Worm (Caenorhabditis elegans) whole organism, L3 larva: ENCODE data around the gene ZK742.4.
A peak's percentile ranks its signal among the peaks of the same experiment; 100 is the strongest.

ENCODE experiments used
- ZK546.5 ChIP-seq: sonication (generic microtip); optimal IDR thresholded peaks from 2 replicates; lab custom pipeline; 2017; ENCODE audit warnings: missing biosample characterization, missing genetic modification characterization
- ama-1 ChIP-seq: fragments of 150-350 bp; optimal IDR thresholded peaks from 2 replicates; lab custom pipeline; 2018
- ceh-16 ChIP-seq: sonication (generic microtip); optimal IDR thresholded peaks from 2 replicates; lab custom pipeline; 2017; ENCODE audit warnings: missing biosample characterization, missing genetic modification characterization
- ceh-28 ChIP-seq: fragments of 150-350 bp; optimal IDR thresholded peaks from 2 replicates; lab custom pipeline; 2014; ENCODE audit warnings: missing biosample characterization, missing genetic modification reagents, missing genetic modification characterization
- ceh-82 ChIP-seq: fragments of 150-350 bp; optimal IDR thresholded peaks from 2 replicates; lab custom pipeline; 2014; ENCODE audit warnings: missing biosample characterization, missing genetic modification characterization
- ceh-9 ChIP-seq: sonication (generic microtip); optimal IDR thresholded peaks from 2 replicates; lab custom pipeline; 2018; ENCODE audit warnings: missing biosample characterization, missing genetic modification characterization
- egl-27 ChIP-seq: sonication (generic microtip); optimal IDR thresholded peaks from 4 replicates; lab custom pipeline; 2017; ENCODE audit warnings: missing biosample characterization, missing genetic modification reagents, missing genetic modification characterization
- elt-1 ChIP-seq: fragments of 150-350 bp; optimal IDR thresholded peaks from 2 replicates; lab custom pipeline; 2014; ENCODE audit warnings: missing biosample characterization, missing genetic modification characterization
- elt-2 ChIP-seq: sonication (generic microtip); optimal IDR thresholded peaks from 2 replicates; lab custom pipeline; 2016; ENCODE audit warnings: missing genetic modification reagents, mild to moderate bottlenecking, missing genetic modification characterization, missing compliant biosample characterization
- eor-1 ChIP-seq, 2 experiments: fragments of 150-350 bp; optimal IDR thresholded peaks; 2 replicates each; lab custom pipeline; 2014 to 2018; ENCODE audit warnings: missing biosample characterization in 2 of 2, missing genetic modification characterization in 2 of 2
- fkh-10 ChIP-seq: sonication (generic microtip); optimal IDR thresholded peaks from 2 replicates; lab custom pipeline; 2017; ENCODE audit warnings: missing biosample characterization, missing genetic modification reagents, missing genetic modification characterization
- fos-1 ChIP-seq: fragments of 150-350 bp; optimal IDR thresholded peaks from 2 replicates; lab custom pipeline; 2014; ENCODE audit warnings: missing biosample characterization, missing genetic modification characterization
- hmg-11 ChIP-seq: sonication (generic microtip); optimal IDR thresholded peaks from 2 replicates; lab custom pipeline; 2016; ENCODE audit warnings: missing genetic modification characterization, missing compliant biosample characterization
- lin-15B ChIP-seq: fragments of 150-350 bp; optimal IDR thresholded peaks from 2 replicates; lab custom pipeline; 2014; ENCODE audit warnings: missing biosample characterization, missing genetic modification characterization
- lsy-12 ChIP-seq: sonication (generic microtip); optimal IDR thresholded peaks from 2 replicates; lab custom pipeline; 2016; ENCODE audit warnings: mild to moderate bottlenecking, missing genetic modification characterization, missing compliant biosample characterization
- mdl-1 ChIP-seq: fragments of 150-350 bp; optimal IDR thresholded peaks from 2 replicates; lab custom pipeline; 2014; ENCODE audit warnings: missing biosample characterization, missing genetic modification characterization
- mml-1 ChIP-seq: fragments of 150-350 bp; sonication (generic microtip); optimal IDR thresholded peaks from 3 replicates; lab custom pipeline; 2014; ENCODE audit warnings: missing biosample characterization, missing genetic modification characterization
- nfya-1 ChIP-seq: sonication (generic microtip); optimal IDR thresholded peaks from 2 replicates; lab custom pipeline; 2017; ENCODE audit warnings: missing genetic modification characterization, mild to moderate bottlenecking, missing compliant biosample characterization, antibody characterized with exemption, moderate library complexity; ENCODE audit not compliant: insufficient read depth
- nhr-11 ChIP-seq: fragments of 150-350 bp; optimal IDR thresholded peaks from 2 replicates; lab custom pipeline; 2014; ENCODE audit warnings: missing biosample characterization, missing genetic modification characterization
- nhr-12 ChIP-seq: fragments of 150-350 bp; optimal IDR thresholded peaks from 2 replicates; lab custom pipeline; 2014; ENCODE audit warnings: missing biosample characterization, missing genetic modification characterization
- nhr-237 ChIP-seq: fragments of 150-350 bp; optimal IDR thresholded peaks from 2 replicates; lab custom pipeline; 2014; ENCODE audit warnings: missing biosample characterization, missing genetic modification characterization
- nhr-25 ChIP-seq: sonication (generic microtip); optimal IDR thresholded peaks from 2 replicates; lab custom pipeline; 2017; ENCODE audit warnings: missing biosample characterization, missing genetic modification characterization
- nhr-28 ChIP-seq: fragments of 150-350 bp; optimal IDR thresholded peaks from 2 replicates; lab custom pipeline; 2014; ENCODE audit warnings: missing biosample characterization, missing genetic modification characterization
- nhr-43 ChIP-seq: sonication (generic microtip); optimal IDR thresholded peaks from 2 replicates; lab custom pipeline; 2016; ENCODE audit warnings: mild to moderate bottlenecking, missing genetic modification characterization, missing compliant biosample characterization; ENCODE audit not compliant: poor library complexity, severe bottlenecking
- nhr-67 ChIP-seq: fragments of 150-350 bp; optimal IDR thresholded peaks from 2 replicates; lab custom pipeline; 2014; ENCODE audit warnings: missing biosample characterization, missing genetic modification characterization
- nhr-76 ChIP-seq: fragments of 150-350 bp; sonication (generic microtip); optimal IDR thresholded peaks from 5 replicates; lab custom pipeline; 2014; ENCODE audit warnings: missing biosample characterization, missing genetic modification characterization
- nhr-77 ChIP-seq: fragments of 150-350 bp; optimal IDR thresholded peaks from 2 replicates; lab custom pipeline; 2014; ENCODE audit warnings: missing biosample characterization, missing genetic modification characterization
- pha-4 ChIP-seq: fragments of 150-350 bp; optimal IDR thresholded peaks from 2 replicates; lab custom pipeline; 2014; ENCODE audit warnings: missing biosample characterization, missing genetic modification reagents, missing genetic modification characterization
- pqm-1 ChIP-seq: fragments of 150-350 bp; optimal IDR thresholded peaks from 2 replicates; lab custom pipeline; 2017; ENCODE audit warnings: missing biosample characterization, missing genetic modification characterization, inconsistent platforms
- sea-2 ChIP-seq: fragments of 150-350 bp; sonication (generic microtip); optimal IDR thresholded peaks from 4 replicates; lab custom pipeline; 2014; ENCODE audit warnings: missing biosample characterization, missing genetic modification reagents, missing genetic modification characterization
- skn-1 ChIP-seq: fragments of 150-350 bp; optimal IDR thresholded peaks from 2 replicates; lab custom pipeline; 2014; ENCODE audit warnings: missing biosample characterization, missing genetic modification characterization
- unc-39 ChIP-seq: sonication (generic microtip); optimal IDR thresholded peaks from 4 replicates; lab custom pipeline; 2017; ENCODE audit warnings: missing biosample characterization, missing genetic modification characterization
- unc-62 ChIP-seq: fragments of 150-350 bp; sonication (generic microtip); optimal IDR thresholded peaks from 4 replicates; lab custom pipeline; 2014; ENCODE audit warnings: missing biosample characterization, missing genetic modification reagents, missing genetic modification characterization
- zag-1 ChIP-seq: fragments of 150-350 bp; optimal IDR thresholded peaks from 2 replicates; lab custom pipeline; 2014; ENCODE audit warnings: missing biosample characterization, missing genetic modification characterization
- ztf-11 ChIP-seq: fragments of 150-350 bp; optimal IDR thresholded peaks from 2 replicates; lab custom pipeline; 2014; ENCODE audit warnings: missing biosample characterization, missing genetic modification characterization

Gene ZK742.4

DNA sequence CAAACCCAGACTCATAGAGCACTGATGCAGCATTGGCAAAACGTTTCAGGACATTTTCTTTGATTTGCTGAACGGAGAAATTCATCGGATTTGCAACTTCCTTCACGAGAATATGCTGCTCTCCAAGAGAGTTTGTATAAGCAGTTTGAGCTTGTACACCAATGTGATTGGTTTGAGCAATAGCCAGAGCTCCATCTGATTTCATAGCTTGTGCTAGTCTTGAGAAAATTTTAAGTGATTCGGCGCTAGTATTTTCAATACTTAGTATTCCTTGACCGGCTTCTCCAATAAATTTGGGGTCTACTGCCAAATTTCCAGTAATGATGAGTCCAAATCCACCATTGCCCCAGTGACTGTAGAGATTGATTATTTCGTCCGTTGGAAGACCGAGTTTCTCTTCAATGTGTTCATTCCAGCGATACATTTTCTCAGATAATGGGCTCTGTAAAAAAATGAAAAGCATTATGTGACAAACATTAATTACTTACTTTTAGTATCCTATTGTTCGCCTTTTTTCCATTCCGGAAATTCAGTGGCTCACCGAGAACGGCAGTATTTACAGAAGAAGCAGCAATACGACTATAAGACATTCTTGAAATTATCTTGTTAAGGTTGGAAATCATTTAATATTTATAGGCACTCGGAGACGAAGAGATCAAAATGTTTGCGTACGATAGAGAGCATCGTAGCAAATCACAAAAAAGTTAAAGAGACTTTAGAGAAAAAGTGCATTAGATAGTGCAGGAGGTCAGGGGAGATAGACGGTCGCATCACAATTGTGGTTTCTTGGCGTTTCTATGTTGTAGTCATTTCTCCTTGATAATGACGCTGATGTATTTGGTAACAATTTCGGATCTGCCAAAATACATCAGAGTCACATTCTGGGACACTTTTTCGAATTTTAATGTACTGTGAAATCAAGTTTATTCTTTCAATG lies 2.0 kb downstream of the ZK742.4 start, which contains the start of gene ZK742.3:
Gene ZK742.3 (minus strand): TSS at position 593 of the 937 bp plus-strand sequence.
- TF ChIP-seq nhr-28 (tag; lab: Kevin White, UChicago) (no peak), pqm-1 (tag; lab: Kevin White, UChicago) (peak; percentile 57), nhr-12 (tag; lab: Kevin White, UChicago) (no peak), ztf-11 (tag; lab: Kevin White, UChicago) (no peak), pha-4 (tag; lab: Kevin White, UChicago) (peak; percentile 31), lin-15B (tag; lab: Kevin White, UChicago) (no peak), ZK546.5 (tag; lab: Kevin White, UChicago) (no peak), elt-2 (peak; percentile 59)

DNA sequence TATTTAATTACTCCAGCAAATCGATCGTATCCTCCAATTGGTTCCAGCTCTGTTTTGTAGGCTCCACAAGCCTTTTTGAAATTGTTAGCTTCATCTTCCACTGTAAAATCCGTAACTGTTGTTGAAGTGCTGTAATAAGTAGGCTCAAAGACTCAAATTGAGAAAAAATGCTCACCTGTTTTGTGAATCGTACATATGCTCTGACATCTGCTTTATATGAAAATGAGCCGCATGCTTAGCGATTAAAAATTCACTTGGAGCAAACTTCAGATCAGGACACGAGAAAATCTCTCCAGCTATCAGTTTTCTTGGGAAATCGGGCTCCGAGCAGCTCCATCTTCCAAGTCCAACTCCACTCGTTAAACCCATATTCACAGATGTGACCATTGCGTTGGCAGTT lies 3.1 kb downstream of the ZK742.4 start:
- TF ChIP-seq nhr-237 (tag; lab: Kevin White, UChicago) = no peak
- no peak for TF ChIP-seq nhr-25 (tag; lab: Kevin White, UChicago)
- TF ChIP-seq skn-1 (tag; lab: Kevin White, UChicago) = no peak
- TF ChIP-seq nfya-1 (tag; lab: Kevin White, UChicago) = no peak
- TF ChIP-seq eor-1 (tag; optimal IDR thresholded peaks at IDR 0.05; lab: Kevin White, UChicago) = no peak
- TF ChIP-seq unc-62 = no peak
- no peak for TF ChIP-seq zag-1 (tag; lab: Kevin White, UChicago)
- no peak for TF ChIP-seq nhr-67 (tag; lab: Kevin White, UChicago)
- no peak for TF ChIP-seq mml-1 (tag; lab: Kevin White, UChicago)
- TF ChIP-seq elt-1 (tag; lab: Kevin White, UChicago) = no peak
- no peak for TF ChIP-seq hmg-11
- no peak for TF ChIP-seq nhr-76 (tag; lab: Kevin White, UChicago)
- TF ChIP-seq unc-39 = no peak
- TF ChIP-seq nhr-43 (tag; lab: Kevin White, UChicago) = no peak
- TF ChIP-seq sea-2 (GFP tag; lab: Kevin White, UChicago) = no peak
- no peak for TF ChIP-seq lsy-12 (tag; lab: Kevin White, UChicago)
- TF ChIP-seq, all 47 proteins: peak for 0

DNA sequence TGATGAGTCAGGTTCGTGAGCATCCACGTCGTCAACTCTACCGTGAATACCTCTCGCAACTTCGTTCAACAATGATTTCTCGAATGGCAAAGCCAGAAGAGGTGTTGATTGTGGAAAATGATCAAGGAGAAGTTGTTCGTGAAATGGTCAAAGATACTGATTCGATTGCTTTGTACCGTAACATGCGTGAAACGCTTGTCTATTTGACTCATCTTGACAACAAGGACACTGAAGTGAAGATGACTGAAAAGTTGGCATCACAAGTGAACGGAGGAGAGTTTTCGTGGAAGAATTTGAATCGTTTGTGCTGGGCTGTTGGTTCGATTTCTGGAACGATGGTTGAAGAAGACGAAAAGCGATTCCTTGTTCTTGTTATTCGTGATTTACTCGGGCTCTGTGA lies 5.0 kb downstream of the ZK742.4 start:
- TF ChIP-seq ceh-16 (tag; lab: Kevin White, UChicago) = no peak
- TF ChIP-seq ama-1 (lab: Kevin White, UChicago) = peak; percentile 22

DNA sequence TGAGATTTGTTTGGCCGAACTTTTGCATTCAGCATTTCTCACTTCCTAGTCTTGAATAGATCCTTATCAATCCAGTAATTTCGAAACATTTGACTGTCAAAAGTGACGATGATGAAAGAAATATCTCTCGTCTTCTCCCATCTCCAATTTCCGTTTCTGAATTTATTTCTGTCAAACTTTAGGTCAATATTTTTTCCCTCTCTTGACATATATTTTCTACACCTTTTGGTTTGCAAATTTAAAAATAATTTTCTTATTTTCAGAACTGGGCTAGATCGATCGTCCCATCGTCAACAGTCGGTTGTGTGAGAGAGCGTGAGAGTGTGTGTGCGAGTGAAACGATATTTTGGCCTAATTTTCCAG lies 6.8 kb downstream of the ZK742.4 start, which contains the start of gene xpo-1:
Gene xpo-1 (plus strand): TSS at position 264 of the 363 bp plus-strand sequence.
- TF ChIP-seq egl-27 (tag; lab: Kevin White, UChicago) (no peak), zag-1 (tag; lab: Kevin White, UChicago) (no peak), fos-1 (tag; lab: Kevin White, UChicago) (no peak), ceh-28 (no peak), skn-1 (tag; lab: Kevin White, UChicago) (no peak), elt-1 (tag; lab: Kevin White, UChicago) (no peak), nhr-28 (tag; lab: Kevin White, UChicago) (no peak), nhr-77 (tag; lab: Kevin White, UChicago) (no peak), mdl-1 (no peak), nfya-1 (tag; lab: Kevin White, UChicago) (no peak), pha-4 (tag; lab: Kevin White, UChicago) (no peak), ceh-9 (tag; lab: Kevin White, UChicago) (no peak), nhr-12 (tag; lab: Kevin White, UChicago) (no peak), ceh-82 (tag; lab: Kevin White, UChicago) (no peak), nhr-43 (tag; lab: Kevin White, UChicago) (no peak), nhr-11 (tag; lab: Kevin White, UChicago) (no peak), fkh-10 (GFP tag; lab: Kevin White, UChicago) (no peak), unc-39 (no peak), ZK546.5 (tag; lab: Kevin White, UChicago) (no peak)
- TF ChIP-seq, all 47 proteins: peak for 0
